Fruit fly (Drosophila melanogaster): Measurements from ENCODE around the gene Adh.

DNA sequence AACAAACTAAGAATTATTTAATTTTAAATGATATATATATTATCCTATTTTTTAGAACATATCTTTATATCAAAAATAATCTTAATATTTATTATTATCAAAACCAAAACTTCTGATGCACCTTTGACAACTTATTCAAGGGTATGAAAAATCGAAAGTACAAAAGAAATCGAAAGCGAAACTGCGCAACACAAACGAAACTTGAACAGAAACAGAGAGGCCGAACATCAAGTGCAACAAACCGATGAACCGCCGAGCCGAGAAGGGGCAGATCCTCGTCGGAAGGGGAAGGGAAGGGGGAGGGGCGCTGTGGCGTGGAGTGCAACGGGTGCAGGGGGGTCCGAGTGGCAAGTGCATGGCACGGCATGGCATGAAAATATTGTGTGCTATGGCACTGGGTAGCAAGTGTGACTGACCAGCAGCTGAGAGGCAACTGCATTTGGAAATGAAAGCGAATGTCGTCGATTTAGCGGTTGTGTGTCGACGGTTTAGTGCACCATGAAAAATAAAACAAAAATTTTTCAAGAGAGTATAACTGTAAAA is 26.8 kb downstream of the Adh start:
- no peak for TF ChIP-seq Mnt (GFP tag; optimal IDR thresholded peaks at IDR 0.05)
- TF ChIP-seq Clk (GFP tag; optimal IDR thresholded peaks at IDR 0.05), result no peak
- TF ChIP-seq CG11617 (GFP tag; optimal IDR thresholded peaks at IDR 0.05), result no peak
- no peak for TF ChIP-seq CG5204 (GFP tag; optimal IDR thresholded peaks at IDR 0.05)
- no peak for TF ChIP-seq toe (GFP tag; optimal IDR thresholded peaks at IDR 0.05)
- no peak for TF ChIP-seq Hr96 (GFP tag; optimal IDR thresholded peaks at IDR 0.05)
